Worm (Caenorhabditis elegans): ENCODE results near the gene F19B10.13.

Gene F19B10.13

DNA sequence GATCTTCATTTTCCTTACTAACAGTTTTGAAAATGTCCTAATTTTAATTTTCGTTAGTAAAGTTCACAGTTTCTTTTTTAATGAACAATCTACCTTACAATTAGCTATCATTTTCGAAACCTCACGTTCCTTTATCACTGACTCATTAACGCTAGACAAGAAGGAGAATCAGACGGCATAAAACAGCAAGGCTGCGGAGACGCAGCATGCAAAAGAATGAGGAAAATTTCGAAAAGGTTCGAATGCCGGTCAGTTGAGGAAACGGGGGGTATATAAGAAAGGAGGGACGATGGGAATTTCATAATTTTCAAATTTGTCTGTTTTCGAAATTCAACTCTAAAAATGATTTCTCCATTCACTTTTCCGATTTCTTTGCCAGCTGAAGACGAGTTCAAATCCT is at the start of gene F19B10.13:
F19B10.13 (plus strand) TSS at position 343 of the 400 bp plus-strand sequence.
- no peak for TF ChIP-seq sox-4 (tag; optimal IDR thresholded peaks at IDR 0.05)
- no peak for TF ChIP-seq aha-1 (tag; optimal IDR thresholded peaks at IDR 0.05)
- peak; percentile 20 to 29 for TF ChIP-seq efl-1 (optimal IDR thresholded peaks at IDR 0.05)
- TF ChIP-seq efl-1 (GFP tag; optimal IDR thresholded peaks at IDR 0.05 in 1 of 2), result no peak
- TF ChIP-seq C16A3.4 (tag; optimal IDR thresholded peaks at IDR 0.05), result no peak
- no peak for TF ChIP-seq ets-5 (GFP tag; IDR thresholded peaks at IDR 0.05)
- peak; percentile 41 for TF ChIP-seq elt-2 (tag; optimal IDR thresholded peaks at IDR 0.05)
- no peak for TF ChIP-seq nhr-11 (tag; optimal IDR thresholded peaks at IDR 0.05)
- no peak for TF ChIP-seq pax-3 (tag; optimal IDR thresholded peaks at IDR 0.05)
- peak in 1 of 2 experiments; percentile 45 for TF ChIP-seq lin-35 (GFP tag; optimal IDR thresholded peaks at IDR 0.05)
- TF ChIP-seq rnt-1 (tag; optimal IDR thresholded peaks at IDR 0.05), result peak; percentile 27
- TF ChIP-seq mab-9 (GFP tag; IDR thresholded peaks at IDR 0.05), result no peak
- no peak for TF ChIP-seq nhr-237 (tag; optimal IDR thresholded peaks at IDR 0.05)
- TF ChIP-seq elt-3 (tag; optimal IDR thresholded peaks at IDR 0.05), result peak in 1 of 6 experiments; percentile 9
- no peak for TF ChIP-seq lsy-2 (tag; optimal IDR thresholded peaks at IDR 0.05)
- no peak for TF ChIP-seq egl-27 (tag; optimal IDR thresholded peaks at IDR 0.05)
- TF ChIP-seq lin-15B (tag; optimal IDR thresholded peaks at IDR 0.05), result no peak
- TF ChIP-seq hlh-4 (tag; optimal IDR thresholded peaks at IDR 0.05), result no peak
- TF ChIP-seq nhr-28 (tag; optimal IDR thresholded peaks at IDR 0.05), result no peak
- no peak for TF ChIP-seq Y116A8C.19 (tag; optimal IDR thresholded peaks at IDR 0.05; ENCODE audit: borderline replicate concordance)
- TF ChIP-seq ama-1 (optimal IDR thresholded peaks at IDR 0.05), result no peak
- no peak for TF ChIP-seq nhr-85 (tag)
- TF ChIP-seq jun-1 (tag; optimal IDR thresholded peaks at IDR 0.05), result no peak
- TF ChIP-seq nhr-90 (tag; optimal IDR thresholded peaks at IDR 0.05; ENCODE audit: poor library complexity), result no peak
- TF ChIP-seq lir-3 (tag; optimal IDR thresholded peaks at IDR 0.05; ENCODE audit: poor library complexity), result no peak
- TF ChIP-seq ceh-88 (GFP tag; IDR thresholded peaks at IDR 0.05), result no peak
- no peak for TF ChIP-seq nhr-47 (tag; optimal IDR thresholded peaks at IDR 0.05)
- TF ChIP-seq ceh-82 (tag; optimal IDR thresholded peaks at IDR 0.05), result no peak
- no peak for TF ChIP-seq fos-1 (tag; optimal IDR thresholded peaks at IDR 0.05)
- no peak for TF ChIP-seq nhr-77 (tag; optimal IDR thresholded peaks at IDR 0.05)
- no peak for TF ChIP-seq unc-86 (tag; optimal IDR thresholded peaks at IDR 0.05)
- TF ChIP-seq tbx-2 (tag; optimal IDR thresholded peaks at IDR 0.05), result no peak
- no peak for TF ChIP-seq snpc-4 (tag; optimal IDR thresholded peaks at IDR 0.05)
- TF ChIP-seq ceh-8 (GFP tag; optimal IDR thresholded peaks at IDR 0.05), result no peak
- TF ChIP-seq sptf-1 (tag; optimal IDR thresholded peaks at IDR 0.05), result no peak
- TF ChIP-seq ceh-63 (GFP tag; optimal IDR thresholded peaks at IDR 0.05), result no peak
- no peak for TF ChIP-seq alr-1 (tag; optimal IDR thresholded peaks at IDR 0.05; ENCODE audit: borderline replicate concordance)
- no peak for TF ChIP-seq pag-3 (tag; optimal IDR thresholded peaks at IDR 0.05; ENCODE audit: borderline replicate concordance, insufficient read depth)
- TF ChIP-seq aly-2 (tag; optimal IDR thresholded peaks at IDR 0.05), result no peak
- TF ChIP-seq ztf-4 (tag; optimal IDR thresholded peaks at IDR 0.05), result no peak
- peak; percentile 49 for TF ChIP-seq lin-14 (GFP tag; optimal IDR thresholded peaks at IDR 0.05)
- no peak for TF ChIP-seq zag-1 (tag; optimal IDR thresholded peaks at IDR 0.05)
- TF ChIP-seq vab-15 (tag; optimal IDR thresholded peaks at IDR 0.05), result no peak

DNA sequence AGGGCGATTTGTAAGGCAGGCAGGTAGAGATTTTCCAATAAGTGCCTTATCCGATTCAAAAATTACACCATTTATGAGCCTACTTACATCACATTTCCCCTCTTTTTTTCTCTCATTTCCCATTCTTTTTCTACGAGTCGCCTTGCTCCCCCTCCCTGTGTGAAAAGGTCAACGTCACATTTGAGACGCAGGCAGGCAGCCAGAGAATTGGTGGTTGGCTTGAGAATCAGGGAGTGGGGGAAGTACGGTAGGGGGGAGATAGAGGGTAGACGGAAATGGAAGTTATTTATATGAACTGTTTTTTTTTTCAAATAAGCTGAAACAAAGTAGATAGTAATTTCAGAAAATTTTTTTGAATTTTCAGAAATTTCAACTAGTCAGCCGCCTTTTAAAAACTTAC is 45.5 kb upstream of the F19B10.13 start:
- TF ChIP-seq unc-130 (tag; optimal IDR thresholded peaks at IDR 0.05) (no peak), fkh-8 (tag; optimal IDR thresholded peaks at IDR 0.05) (no peak), vab-15 (tag; optimal IDR thresholded peaks at IDR 0.05) (no peak), fos-1 (tag; optimal IDR thresholded peaks at IDR 0.05) (no peak), swsn-7 (tag; optimal IDR thresholded peaks at IDR 0.05) (no peak), xbp-1 (tag; optimal IDR thresholded peaks at IDR 0.05) (peak; percentile 42)
